Worm (Caenorhabditis elegans) whole organism, midembryonic: Measurements from ENCODE around the gene tsr-1.

Source experiments
- T22C8.4 ChIP-seq: fragments of 200-800 bp; sonication (Bioruptor generic); IDR thresholded peaks from 2 replicates; pipeline ENCODE4 v1.3.6; 2022; ENCODE audit warnings: missing genetic modification characterization, missing compliant biosample characterization
- cog-1 ChIP-seq: sonication (generic microtip); optimal IDR thresholded peaks from 2 replicates; lab custom pipeline; 2016; ENCODE audit warnings: missing genetic modification characterization, missing compliant biosample characterization
- flt-1 ChIP-seq: fragments of 200-800 bp; sonication (Bioruptor generic); IDR thresholded peaks from 2 replicates; pipeline ENCODE4 v1.3.6; 2022; ENCODE audit warnings: missing genetic modification characterization, missing compliant biosample characterization
- klf-2 ChIP-seq: fragments of 200-800 bp; sonication (Bioruptor generic); conservative IDR thresholded peaks from 2 replicates; pipeline ENCODE4 v1.3.6; 2022; ENCODE audit warnings: missing genetic modification reagents, missing genetic modification characterization, missing compliant biosample characterization
- med-1 ChIP-seq: sonication (generic microtip); optimal IDR thresholded peaks from 2 replicates; lab custom pipeline; 2017; ENCODE audit warnings: missing genetic modification characterization, mild to moderate bottlenecking, missing compliant biosample characterization, antibody characterized with exemption, missing genetic modification reagents; ENCODE audit not compliant: insufficient read depth
- ref-1 ChIP-seq: fragments of 200-800 bp; sonication (Bioruptor generic); conservative IDR thresholded peaks from 2 replicates; pipeline ENCODE4 v1.3.6; 2022; ENCODE audit warnings: missing genetic modification reagents, missing genetic modification characterization, missing compliant biosample characterization
- ztf-23 ChIP-seq: fragments of 200-800 bp; sonication (Bioruptor generic); IDR thresholded peaks from 2 replicates; pipeline ENCODE4 v1.3.6; 2022; ENCODE audit warnings: missing genetic modification reagents, missing genetic modification characterization, missing compliant biosample characterization
- ztf-29 ChIP-seq: fragments of 200-800 bp; sonication (Bioruptor generic); IDR thresholded peaks from 2 replicates; pipeline ENCODE4 v1.3.6; 2022; ENCODE audit warnings: missing genetic modification reagents, missing genetic modification characterization, missing compliant biosample characterization

ce11 chrII:2411093-2411492 lies 62.1 kb downstream of the tsr-1 start:
- TF ChIP-seq med-1 (GFP tag; lab: Kevin White, UChicago), result no peak
- TF ChIP-seq ztf-23, result no peak
- no peak for TF ChIP-seq cog-1 (tag; lab: Kevin White, UChicago)
- TF ChIP-seq ztf-29 (GFP tag; lab: Robert Waterston, UW), result no peak
- no peak for TF ChIP-seq flt-1 (GFP tag; lab: Robert Waterston, UW)
- no peak for TF ChIP-seq klf-2
- TF ChIP-seq T22C8.4 (GFP tag; lab: Robert Waterston, UW), result no peak
- TF ChIP-seq ref-1 (GFP tag; lab: Robert Waterston, UW), result no peak
